Worm (Caenorhabditis elegans) whole organism, L3 larva: ENCODE data around the gene fbxa-76.

Experiments
- ZK546.5 ChIP-seq: sonication (generic microtip); optimal IDR thresholded peaks from 2 replicates; lab custom pipeline; 2017; ENCODE audit warnings: missing biosample characterization, missing genetic modification characterization
- elt-1 ChIP-seq: fragments of 150-350 bp; optimal IDR thresholded peaks from 2 replicates; lab custom pipeline; 2014; ENCODE audit warnings: missing biosample characterization, missing genetic modification characterization
- fkh-2 ChIP-seq: fragments of 150-350 bp; optimal IDR thresholded peaks from 2 replicates; lab custom pipeline; 2014; ENCODE audit warnings: missing biosample characterization, missing genetic modification reagents, missing genetic modification characterization
- fos-1 ChIP-seq: fragments of 150-350 bp; optimal IDR thresholded peaks from 2 replicates; lab custom pipeline; 2014; ENCODE audit warnings: missing biosample characterization, missing genetic modification characterization
- jun-1 ChIP-seq: fragments of 150-350 bp; optimal IDR thresholded peaks from 2 replicates; lab custom pipeline; 2014; ENCODE audit warnings: missing biosample characterization, missing genetic modification reagents, missing genetic modification characterization
- lin-39 ChIP-seq: fragments of 150-350 bp; optimal IDR thresholded peaks from 2 replicates; lab custom pipeline; 2018; ENCODE audit warnings: missing biosample characterization, missing genetic modification reagents, missing genetic modification characterization
- nhr-25 ChIP-seq: sonication (generic microtip); optimal IDR thresholded peaks from 2 replicates; lab custom pipeline; 2017; ENCODE audit warnings: missing biosample characterization, missing genetic modification characterization
- skn-1 ChIP-seq: fragments of 150-350 bp; optimal IDR thresholded peaks from 2 replicates; lab custom pipeline; 2014; ENCODE audit warnings: missing biosample characterization, missing genetic modification characterization

ce11 chrIII:1249111-1249583 is at the start of gene fbxa-76, which contains the start of gene fbxa-77:
- no peak for TF ChIP-seq ZK546.5
- TF ChIP-seq nhr-25 (tag; lab: Kevin White, UChicago), result no peak
- no peak for TF ChIP-seq jun-1 (tag; lab: Kevin White, UChicago)
- peak; percentile 37 for TF ChIP-seq skn-1
- TF ChIP-seq elt-1 (tag; lab: Kevin White, UChicago), result no peak
- TF ChIP-seq lin-39 (tag; lab: Kevin White, UChicago), result peak; percentile 3
- no peak for TF ChIP-seq fos-1 (tag; lab: Kevin White, UChicago)
- TF ChIP-seq fkh-2 (tag; lab: Kevin White, UChicago), result no peak
